Worm (Caenorhabditis elegans) whole organism, mixed stage, embryonic: ENCODE results near the gene Y69H2.1.

Experiments
- blmp-1 ChIP-seq: fragments of 150-350 bp; optimal IDR thresholded peaks from 2 replicates; lab custom pipeline; 2014; ENCODE audit warnings: missing biosample characterization, missing genetic modification characterization
- ceh-39 ChIP-seq: fragments of 150-350 bp; optimal IDR thresholded peaks from 2 replicates; lab custom pipeline; 2014; ENCODE audit warnings: missing biosample characterization, missing genetic modification characterization
- cnd-1 ChIP-seq: fragments of 200-800 bp; sonication (Bioruptor generic); optimal IDR thresholded peaks from 2 replicates; lab custom pipeline; 2018; ENCODE audit warnings: mild to moderate bottlenecking, missing genetic modification characterization, missing compliant biosample characterization
- lin-13 ChIP-seq: fragments of 150-350 bp; optimal IDR thresholded peaks from 2 replicates; lab custom pipeline; 2014; ENCODE audit warnings: missing biosample characterization, missing genetic modification characterization
- lsy-2 ChIP-seq: fragments of 150-350 bp; optimal IDR thresholded peaks from 2 replicates; lab custom pipeline; 2014; ENCODE audit warnings: missing biosample characterization, missing genetic modification characterization
- nhr-2 ChIP-seq: fragments of 150-350 bp; optimal IDR thresholded peaks from 2 replicates; lab custom pipeline; 2014; ENCODE audit warnings: missing biosample characterization, missing genetic modification characterization
- nhr-237 ChIP-seq: fragments of 150-350 bp; optimal IDR thresholded peaks from 2 replicates; lab custom pipeline; 2014; ENCODE audit warnings: missing biosample characterization, missing genetic modification characterization
- pha-4 ChIP-seq: fragments of 150-350 bp; optimal IDR thresholded peaks from 2 replicates; lab custom pipeline; 2018; ENCODE audit warnings: missing biosample characterization, missing genetic modification reagents, missing genetic modification characterization
- snpc-4 ChIP-seq: fragments of 150-350 bp; optimal IDR thresholded peaks from 2 replicates; lab custom pipeline; 2014; ENCODE audit warnings: missing biosample characterization, missing genetic modification characterization
- unc-39 ChIP-seq: fragments of 150-350 bp; optimal IDR thresholded peaks from 2 replicates; lab custom pipeline; 2014; ENCODE audit warnings: missing biosample characterization, missing genetic modification characterization
- unc-62 ChIP-seq: fragments of 150-350 bp; optimal IDR thresholded peaks from 2 replicates; lab custom pipeline; 2014; ENCODE audit warnings: missing biosample characterization, missing genetic modification reagents, missing genetic modification characterization

DNA sequence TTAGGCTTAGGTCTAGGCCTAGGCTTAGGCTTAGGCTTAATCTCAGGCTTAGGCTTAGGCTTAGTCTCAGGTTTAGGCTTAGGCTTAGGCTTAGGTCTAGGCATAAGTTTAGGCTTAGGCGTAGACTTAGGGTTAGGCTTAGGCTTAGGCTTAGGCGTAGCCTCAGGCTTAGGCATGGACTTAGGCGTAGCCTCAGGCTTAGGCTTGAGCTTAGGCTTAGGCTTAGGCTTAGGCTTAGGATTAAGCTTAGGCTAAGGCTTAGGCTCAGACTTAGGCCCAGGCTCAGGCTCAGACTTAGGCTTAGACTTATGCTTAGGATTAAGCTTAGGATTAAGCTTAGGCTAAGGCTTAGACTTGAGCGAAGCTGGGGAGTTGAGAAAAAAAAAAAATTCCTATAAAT is 9.2 kb downstream of the Y69H2.1 start:
- TF ChIP-seq ceh-39, result no peak
- no peak for TF ChIP-seq blmp-1 (tag; lab: Kevin White, UChicago)
- no peak for TF ChIP-seq pha-4 (tag; lab: Kevin White, UChicago)
- no peak for TF ChIP-seq cnd-1
- TF ChIP-seq unc-62 (GFP tag; lab: Kevin White, UChicago), result no peak
- TF ChIP-seq nhr-2 (tag; lab: Kevin White, UChicago), result no peak
- TF ChIP-seq snpc-4 (tag; lab: Kevin White, UChicago), result no peak
- no peak for TF ChIP-seq unc-39 (tag; lab: Kevin White, UChicago)
- TF ChIP-seq lsy-2, result no peak
- no peak for TF ChIP-seq nhr-237 (tag; lab: Kevin White, UChicago)
- no peak for TF ChIP-seq lin-13 (tag; lab: Kevin White, UChicago)
